Fruit fly (Drosophila melanogaster) whole organism, prepupa: Measurements from ENCODE around the gene CG12502.

ENCODE experiments used
- CG10631 ChIP-seq: fragments of 200-800 bp; sonication (Bioruptor generic); optimal IDR thresholded peaks from 2 replicates; lab custom pipeline; 2016; ENCODE audit warnings: missing biosample characterization, missing genetic modification characterization
- CG11294 ChIP-seq: fragments of 200-800 bp; sonication (Bioruptor generic); IDR thresholded peaks from 2 replicates; pipeline ENCODE4 v1.3.6; 2022; ENCODE audit warnings: missing biosample characterization, missing genetic modification characterization
- CG15336 ChIP-seq: fragments of 200-800 bp; sonication (Bioruptor generic); IDR thresholded peaks from 2 replicates; pipeline ENCODE4 v1.3.6; 2022; ENCODE audit warnings: missing biosample characterization, missing genetic modification characterization
- CG1621 ChIP-seq: fragments of 200-800 bp; sonication (Bioruptor generic); optimal IDR thresholded peaks from 3 replicates; lab custom pipeline; 2018; ENCODE audit warnings: missing biosample characterization, mild to moderate bottlenecking, missing genetic modification characterization
- CG16779 ChIP-seq: fragments of 200-800 bp; sonication (Bioruptor generic); optimal IDR thresholded peaks from 3 replicates; lab custom pipeline; 2017; ENCODE audit warnings: missing biosample characterization, mild to moderate bottlenecking, missing genetic modification characterization
- CG3032 ChIP-seq: fragments of 200-800 bp; optimal IDR thresholded peaks from 2 replicates; lab custom pipeline; 2019; ENCODE audit warnings: missing biosample characterization, mild to moderate bottlenecking, missing genetic modification characterization, moderate library complexity
- CG3919 ChIP-seq: fragments of 200-800 bp; sonication (Bioruptor generic); optimal IDR thresholded peaks from 3 replicates; lab custom pipeline; 2016; ENCODE audit warnings: missing biosample characterization, missing genetic modification characterization
- CG6276 ChIP-seq: fragments of 200-800 bp; sonication (Bioruptor generic); optimal IDR thresholded peaks from 2 replicates; lab custom pipeline; 2017; ENCODE audit warnings: missing biosample characterization, mild to moderate bottlenecking, missing genetic modification characterization
- CG6854 ChIP-seq: fragments of 200-800 bp; sonication (Bioruptor generic); optimal IDR thresholded peaks from 2 replicates; lab custom pipeline; 2017; ENCODE audit warnings: missing biosample characterization, mild to moderate bottlenecking, missing genetic modification characterization
- CG8119 ChIP-seq: fragments of 200-800 bp; sonication (Bioruptor generic); IDR thresholded peaks from 3 replicates; pipeline ENCODE4 v1.3.6; 2022; ENCODE audit warnings: missing biosample characterization, missing genetic modification characterization
- CG9139 ChIP-seq: fragments of 200-800 bp; sonication (Bioruptor generic); optimal IDR thresholded peaks from 3 replicates; lab custom pipeline; 2017; ENCODE audit warnings: missing biosample characterization, mild to moderate bottlenecking, missing genetic modification characterization
- Eip75B ChIP-seq: fragments of 200-800 bp; sonication (Bioruptor generic); optimal IDR thresholded peaks from 3 replicates; lab custom pipeline; 2016; ENCODE audit warnings: missing biosample characterization, missing genetic modification characterization
- Eip78C ChIP-seq: fragments of 200-800 bp; sonication (Bioruptor generic); peaks from one replicate; lab custom pipeline; 2016; ENCODE audit warnings: missing biosample characterization, missing genetic modification characterization
- Eip93F ChIP-seq: fragments of 200-800 bp; sonication (Bioruptor generic); optimal IDR thresholded peaks from 2 replicates; lab custom pipeline; 2016; ENCODE audit warnings: missing biosample characterization, mild to moderate bottlenecking, missing genetic modification characterization
- Ets21C ChIP-seq: fragments of 200-800 bp; sonication (Bioruptor generic); optimal IDR thresholded peaks from 3 replicates; lab custom pipeline; 2016; ENCODE audit warnings: missing biosample characterization, missing genetic modification characterization
- Ets96B ChIP-seq: fragments of 200-800 bp; optimal IDR thresholded peaks from 2 replicates; lab custom pipeline; 2019; ENCODE audit warnings: missing biosample characterization, mild to moderate bottlenecking, missing genetic modification characterization, moderate library complexity
- Hr38 ChIP-seq: sonication (Bioruptor generic); optimal IDR thresholded peaks from 2 replicates; lab custom pipeline; 2016; ENCODE audit warnings: missing biosample characterization, missing genetic modification characterization
- Hr39 ChIP-seq: fragments of 200-800 bp; sonication (Bioruptor generic); optimal IDR thresholded peaks from 2 replicates; lab custom pipeline; 2016; ENCODE audit warnings: missing biosample characterization, missing genetic modification characterization
- Hr4 ChIP-seq: fragments of 200-800 bp; sonication (Bioruptor generic); optimal IDR thresholded peaks from 3 replicates; lab custom pipeline; 2016; ENCODE audit warnings: missing biosample characterization, missing genetic modification characterization
- OdsH ChIP-seq: fragments of 200-800 bp; sonication (Bioruptor generic); optimal IDR thresholded peaks from 3 replicates; lab custom pipeline; 2016; ENCODE audit warnings: missing biosample characterization, missing genetic modification characterization
- Smox ChIP-seq: fragments of 200-800 bp; sonication (Bioruptor generic); optimal IDR thresholded peaks from 3 replicates; lab custom pipeline; 2016; ENCODE audit warnings: missing biosample characterization, missing genetic modification characterization
- Sox102F ChIP-seq: fragments of 200-800 bp; sonication (Bioruptor generic); optimal IDR thresholded peaks from 2 replicates; lab custom pipeline; 2016; ENCODE audit warnings: missing biosample characterization, mild to moderate bottlenecking, missing genetic modification characterization
- Sox14 ChIP-seq: fragments of 200-800 bp; sonication (Bioruptor generic); optimal IDR thresholded peaks from 3 replicates; lab custom pipeline; 2016; ENCODE audit warnings: missing biosample characterization, missing genetic modification characterization
- Sox15 ChIP-seq: fragments of 200-800 bp; sonication (Bioruptor generic); optimal IDR thresholded peaks from 3 replicates; lab custom pipeline; 2016; ENCODE audit warnings: missing biosample characterization, missing genetic modification characterization
- achi ChIP-seq: fragments of 200-800 bp; sonication (Bioruptor generic); optimal IDR thresholded peaks from 3 replicates; lab custom pipeline; 2016; ENCODE audit warnings: missing biosample characterization, missing genetic modification characterization
- acj6 ChIP-seq: fragments of 200-800 bp; sonication (Bioruptor generic); optimal IDR thresholded peaks from 3 replicates; lab custom pipeline; 2016; ENCODE audit warnings: missing biosample characterization, missing genetic modification characterization
- cyc ChIP-seq: fragments of 200-800 bp; sonication (Bioruptor generic); optimal IDR thresholded peaks from 3 replicates; lab custom pipeline; 2016; ENCODE audit warnings: missing biosample characterization, missing genetic modification characterization
- dac ChIP-seq: fragments of 200-800 bp; sonication (Bioruptor generic); optimal IDR thresholded peaks from 2 replicates; lab custom pipeline; 2017; ENCODE audit warnings: missing biosample characterization, mild to moderate bottlenecking, missing genetic modification characterization
- dsx ChIP-seq: fragments of 200-800 bp; optimal IDR thresholded peaks from 3 replicates; lab custom pipeline; 2019; ENCODE audit warnings: missing biosample characterization, mild to moderate bottlenecking, missing genetic modification characterization, moderate library complexity; ENCODE audit not compliant: poor library complexity, severe bottlenecking
- eg ChIP-seq: fragments of 200-800 bp; sonication (Bioruptor generic); IDR thresholded peaks from 3 replicates; pipeline ENCODE4 v1.3.6; 2022; ENCODE audit warnings: missing biosample characterization, missing genetic modification characterization
- fd59A ChIP-seq: fragments of 200-800 bp; sonication (Bioruptor generic); optimal IDR thresholded peaks from 2 replicates; lab custom pipeline; 2017; ENCODE audit warnings: missing biosample characterization, mild to moderate bottlenecking, missing genetic modification characterization, missing genetic modification reagents
- fd85E ChIP-seq: fragments of 200-800 bp; sonication (Bioruptor generic); optimal IDR thresholded peaks from 3 replicates; lab custom pipeline; 2016; ENCODE audit warnings: missing biosample characterization, missing genetic modification characterization
- fkh ChIP-seq: fragments of 200-800 bp; sonication (Bioruptor generic); optimal IDR thresholded peaks from 3 replicates; lab custom pipeline; 2017; ENCODE audit warnings: missing biosample characterization, mild to moderate bottlenecking, missing genetic modification characterization, moderate library complexity
- net ChIP-seq: fragments of 200-800 bp; sonication (Bioruptor generic); optimal IDR thresholded peaks from 3 replicates; lab custom pipeline; 2016; ENCODE audit warnings: missing biosample characterization, missing genetic modification characterization
- pdm3 ChIP-seq: fragments of 200-800 bp; sonication (Bioruptor generic); optimal IDR thresholded peaks from 3 replicates; lab custom pipeline; 2016; ENCODE audit warnings: missing biosample characterization, missing genetic modification characterization
- salr ChIP-seq, 2 experiments: fragments of 200-800 bp; sonication (Bioruptor generic); optimal IDR thresholded peaks; 3 replicates each; lab custom pipeline; 2016 to 2018; ENCODE audit warnings: missing biosample characterization in 2 of 2, missing genetic modification characterization in 2 of 2, mild to moderate bottlenecking in 1 of 2
- ss ChIP-seq, 2 experiments: fragments of 200-800 bp; sonication (Bioruptor generic); optimal IDR thresholded peaks; 2 replicates in 1 of 2; 3 replicates in 1 of 2; lab custom pipeline; 2017 to 2018; ENCODE audit warnings: mild to moderate bottlenecking in 2 of 2, missing biosample characterization in 2 of 2, missing genetic modification characterization in 2 of 2, moderate library complexity in 1 of 2
- svp ChIP-seq: fragments of 200-800 bp; sonication (Bioruptor generic); peaks from one replicate; lab custom pipeline; 2016; ENCODE audit warnings: missing biosample characterization, missing genetic modification characterization
- topi ChIP-seq: fragments of 200-800 bp; sonication (Bioruptor generic); optimal IDR thresholded peaks from 3 replicates; lab custom pipeline; 2016; ENCODE audit warnings: missing biosample characterization, missing genetic modification characterization
- vri ChIP-seq: fragments of 200-800 bp; sonication (Bioruptor generic); optimal IDR thresholded peaks from 3 replicates; lab custom pipeline; 2016; ENCODE audit warnings: missing biosample characterization, mild to moderate bottlenecking, missing genetic modification characterization

The CG12502 gene

dm6 chr3L:857063-858015 is 7.9 kb upstream of the CG12502 start, which contains the start of gene dpr20 (continued):
- TF ChIP-seq salr (GFP tag; optimal IDR thresholded peaks at IDR 0.05; lab: Kevin White, UChicago) (peak; percentile 38 to 55), achi (GFP tag; lab: Kevin White, UChicago) (peak; percentile 78), topi (GFP tag; lab: Kevin White, UChicago) (peak; percentile 75), CG10631 (GFP tag; lab: Kevin White, UChicago) (peak; percentile 65), acj6 (GFP tag; lab: Kevin White, UChicago) (peak; percentile 69), Eip78C (GFP tag; lab: Kevin White, UChicago) (peak; percentile 95), dac (GFP tag; lab: Kevin White, UChicago) (peak; percentile 69), Sox15 (GFP tag; lab: Kevin White, UChicago) (peak; percentile 33), eg (GFP tag; lab: Robert Waterston, UW) (peak; percentile 96), ss (GFP tag; optimal IDR thresholded peaks at IDR 0.05; lab: Kevin White, UChicago) (peak; percentile 54 to 79)

- TF ChIP-seq CG6276 (no peak), CG16779 (no peak), fd85E (no peak), cyc (no peak), CG9139 (no peak), CG6854 (GFP tag; lab: Kevin White, UChicago) (no peak), Hr38 (GFP tag; lab: Kevin White, UChicago) (no peak), CG8119 (GFP tag; lab: Robert Waterston, UW) (no peak), dsx (GFP tag; lab: Kevin White, UChicago) (no peak), net (no peak), dac (GFP tag; lab: Kevin White, UChicago) (no peak), Eip75B (GFP tag; lab: Kevin White, UChicago) (no peak), eg (GFP tag; lab: Robert Waterston, UW) (no peak), CG3032 (tag; lab: Kevin White, UChicago) (no peak), ss (GFP tag; optimal IDR thresholded peaks at IDR 0.05; lab: Kevin White, UChicago) (no peak), Smox (GFP tag; lab: Kevin White, UChicago) (no peak), CG11294 (GFP tag; lab: Robert Waterston, UW) (no peak), Hr4 (GFP tag; lab: Kevin White, UChicago) (no peak), CG3919 (no peak)
- TF ChIP-seq, all 60 proteins: peak for 0
Observed at dm6 chr3L:868800-869199, 3.6 kb downstream of the CG12502 start.

dm6 chr3L:871713-872112 is 6.5 kb downstream of the CG12502 start, which contains the start of gene Usp10:
Usp10 (plus strand) TSS chr3L:871899.
- TF ChIP-seq CG16779 (no peak), CG8119 (GFP tag; lab: Robert Waterston, UW) (no peak), CG1621 (tag; lab: Kevin White, UChicago) (no peak), Ets96B (tag; lab: Kevin White, UChicago) (no peak), Hr38 (GFP tag; lab: Kevin White, UChicago) (no peak), fd59A (GFP tag; lab: Kevin White, UChicago) (no peak), CG15336 (GFP tag; lab: Robert Waterston, UW) (no peak), CG9139 (no peak), acj6 (GFP tag; lab: Kevin White, UChicago) (no peak), vri (GFP tag; lab: Kevin White, UChicago) (no peak), Eip75B (GFP tag; lab: Kevin White, UChicago) (no peak), Sox15 (GFP tag; lab: Kevin White, UChicago) (no peak), achi (GFP tag; lab: Kevin White, UChicago) (no peak), Smox (GFP tag; lab: Kevin White, UChicago) (no peak), Eip93F (GFP tag; lab: Kevin White, UChicago) (no peak), Sox102F (no peak), OdsH (no peak), fkh (GFP tag; lab: Kevin White, UChicago) (no peak), ss (GFP tag; optimal IDR thresholded peaks at IDR 0.05; lab: Kevin White, UChicago) (no peak), CG3919 (no peak), Eip78C (GFP tag; lab: Kevin White, UChicago) (peak; percentile 39), pdm3 (GFP tag; lab: Kevin White, UChicago) (no peak), Sox14 (GFP tag; lab: Kevin White, UChicago) (peak; percentile 35), Ets21C (GFP tag; lab: Kevin White, UChicago) (no peak), svp (GFP tag; lab: Kevin White, UChicago) (peak; percentile 84), Hr39 (GFP tag; lab: Kevin White, UChicago) (no peak), dac (GFP tag; lab: Kevin White, UChicago) (no peak)
